Worm (Caenorhabditis elegans) whole organism, L1 larva: ENCODE results near the gene M04D8.7.

Experiments used
- aha-1 ChIP-seq: fragments of 150-350 bp; optimal IDR thresholded peaks from 2 replicates; lab custom pipeline; 2014; ENCODE audit warnings: missing biosample characterization, missing genetic modification characterization
- ceh-8 ChIP-seq: fragments of 200-800 bp; sonication (Bioruptor generic); optimal IDR thresholded peaks from 2 replicates; lab custom pipeline; 2018; ENCODE audit warnings: mild to moderate bottlenecking, missing genetic modification characterization, moderate library complexity, missing compliant biosample characterization
- ces-1 ChIP-seq: fragments of 150-350 bp; optimal IDR thresholded peaks from 2 replicates; lab custom pipeline; 2014; ENCODE audit warnings: missing biosample characterization, missing genetic modification reagents, missing genetic modification characterization
- efl-1 ChIP-seq, 4 experiments: fragments of 150-350 bp; optimal IDR thresholded peaks in 3 of 4; peaks in 1 of 4; 1 replicate in 1 of 4; 2 replicates in 3 of 4; lab custom pipeline; 2014; ENCODE audit warnings: missing biosample characterization in 2 of 4, missing genetic modification characterization in 2 of 4, missing genetic modification reagents in 2 of 4
- fkh-4 ChIP-seq: sonication (generic microtip); optimal IDR thresholded peaks from 2 replicates; lab custom pipeline; 2016; ENCODE audit warnings: missing compliant biosample characterization, missing genetic modification characterization, borderline replicate concordance
- fos-1 ChIP-seq: fragments of 150-350 bp; optimal IDR thresholded peaks from 2 replicates; lab custom pipeline; 2014; ENCODE audit warnings: missing biosample characterization, missing genetic modification characterization
- lin-13 ChIP-seq: fragments of 150-350 bp; optimal IDR thresholded peaks from 2 replicates; lab custom pipeline; 2014; ENCODE audit warnings: missing biosample characterization, missing genetic modification reagents, missing genetic modification characterization
- lin-15B ChIP-seq: fragments of 150-350 bp; sonication (generic microtip); optimal IDR thresholded peaks from 3 replicates; lab custom pipeline; 2014; ENCODE audit warnings: missing biosample characterization, missing genetic modification characterization
- nhr-11 ChIP-seq: fragments of 150-350 bp; optimal IDR thresholded peaks from 2 replicates; lab custom pipeline; 2014; ENCODE audit warnings: missing biosample characterization, missing genetic modification characterization
- nhr-237 ChIP-seq: fragments of 150-350 bp; optimal IDR thresholded peaks from 2 replicates; lab custom pipeline; 2014; ENCODE audit warnings: missing biosample characterization, missing genetic modification characterization
- nhr-47 ChIP-seq: sonication (generic microtip); optimal IDR thresholded peaks from 2 replicates; lab custom pipeline; 2016; ENCODE audit warnings: mild to moderate bottlenecking, missing genetic modification characterization, moderate library complexity, missing compliant biosample characterization
- nhr-77 ChIP-seq: fragments of 150-350 bp; optimal IDR thresholded peaks from 2 replicates; lab custom pipeline; 2014; ENCODE audit warnings: missing biosample characterization, missing genetic modification characterization
- unc-62 ChIP-seq: fragments of 150-350 bp; optimal IDR thresholded peaks from 2 replicates; lab custom pipeline; 2014; ENCODE audit warnings: missing biosample characterization, missing genetic modification reagents, missing genetic modification characterization

- no peak for TF ChIP-seq nhr-237 (tag; lab: Kevin White, UChicago)
- TF ChIP-seq nhr-11 (tag; lab: Kevin White, UChicago): no peak
- TF ChIP-seq nhr-47 (tag; lab: Kevin White, UChicago): no peak
- no peak for TF ChIP-seq aha-1 (tag; lab: Kevin White, UChicago)
- TF ChIP-seq ces-1 (GFP tag; lab: Kevin White, UChicago): no peak
- no peak for TF ChIP-seq ceh-8 (GFP tag; lab: Kevin White, UChicago)
- TF ChIP-seq unc-62 (GFP tag; lab: Kevin White, UChicago): no peak
- no peak for TF ChIP-seq fkh-4 (tag; lab: Kevin White, UChicago)
- no peak for TF ChIP-seq lin-15B (tag; lab: Kevin White, UChicago)
- TF ChIP-seq lin-13: no peak
- no peak for TF ChIP-seq efl-1 (optimal IDR thresholded peaks at IDR 0.05; lab: Kevin White, UChicago)
- TF ChIP-seq efl-1 (GFP tag; optimal IDR thresholded peaks at IDR 0.05 in 1 of 2; lab: Kevin White, UChicago): peak in 1 of 2 experiments; percentile 63
- TF ChIP-seq nhr-77 (tag; lab: Kevin White, UChicago): no peak
- TF ChIP-seq fos-1 (tag; lab: Kevin White, UChicago): no peak
Observed at ce11 chrIII:10085103-10085502, 47.9 kb downstream of the M04D8.7 start, which contains the start of gene T16H12.13.
